Fruit fly (Drosophila melanogaster): ENCODE results near the gene CG13101.

DNA sequence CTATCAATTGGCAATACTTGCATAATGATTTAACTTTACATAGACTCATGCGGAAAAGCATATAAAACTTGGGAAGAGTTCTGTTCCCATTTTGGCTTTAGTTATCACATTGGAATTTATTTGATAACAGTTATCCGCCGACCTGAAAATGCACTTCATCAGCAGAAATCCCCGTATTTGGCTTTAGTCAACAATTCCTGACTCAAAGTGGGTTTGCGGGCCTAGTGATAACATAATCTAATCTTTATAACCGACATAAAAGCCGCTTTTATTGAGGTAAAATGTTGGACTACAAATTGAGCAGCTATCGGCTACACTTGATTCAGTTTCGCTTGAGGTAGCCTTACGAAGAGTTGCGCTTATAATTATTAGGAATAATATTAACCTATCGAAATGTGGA lies 25.6 kb upstream of the CG13101 start, which contains the start of gene CG9568:
- TF ChIP-seq OdsH (GFP tag; optimal IDR thresholded peaks at IDR 0.05): no peak
- no peak for TF ChIP-seq fkh (GFP tag; optimal IDR thresholded peaks at IDR 0.05)
- no peak for TF ChIP-seq CG8632 (GFP tag; optimal IDR thresholded peaks at IDR 0.05)
- TF ChIP-seq CG16779 (tag; optimal IDR thresholded peaks at IDR 0.05): no peak

All from whole organism, prepupa.